Worm (Caenorhabditis elegans): ENCODE results near the gene C23H4.8.

C23H4.8 gene

ce11 chrX:12205478-12206059, 11.5 kb upstream of the C23H4.8 start (continued):
- TF ChIP-seq F44E2.7 (GFP tag; IDR thresholded peaks at IDR 0.05) (no peak), R02D3.7 (tag; optimal IDR thresholded peaks at IDR 0.05) (no peak), spr-1 (tag; optimal IDR thresholded peaks at IDR 0.05) (no peak), skn-1 (tag; optimal IDR thresholded peaks at IDR 0.05) (no peak), aha-1 (tag) (peak; percentile 94), Y75B8A.6 (GFP tag; IDR thresholded peaks at IDR 0.05) (no peak)

- no peak for TF ChIP-seq hlh-11 (tag; optimal IDR thresholded peaks at IDR 0.05)
- no peak for TF ChIP-seq dmd-9 (GFP tag; IDR thresholded peaks at IDR 0.05)
- no peak for TF ChIP-seq D1046.2 (GFP tag; IDR thresholded peaks at IDR 0.05)
- TF ChIP-seq unc-62 (GFP tag; optimal IDR thresholded peaks at IDR 0.05 in 1 of 2): peak in 1 of 2 experiments; percentile 90
- TF ChIP-seq unc-62 (tag; optimal IDR thresholded peaks at IDR 0.05): no peak
- TF ChIP-seq madf-5 (GFP tag; IDR thresholded peaks at IDR 0.05): no peak
- peak; percentile 10 for TF ChIP-seq rbr-2 (tag; optimal IDR thresholded peaks at IDR 0.05)
- TF ChIP-seq F37D6.2 (tag; optimal IDR thresholded peaks at IDR 0.05): no peak
Measured at ce11 chrX:12207078-12207477, 10.0 kb upstream of the C23H4.8 start.

- no peak for TF ChIP-seq hmg-1.1 (GFP tag; IDR thresholded peaks at IDR 0.05)
- TF ChIP-seq fos-1 (tag; optimal IDR thresholded peaks at IDR 0.05): no peak
- TF ChIP-seq lin-13 (GFP tag; optimal IDR thresholded peaks at IDR 0.05): no peak
- TF ChIP-seq mep-1 (tag; optimal IDR thresholded peaks at IDR 0.05): peak; percentile 40
- TF ChIP-seq lin-39 (tag; optimal IDR thresholded peaks at IDR 0.05): peak; percentile 24
- TF ChIP-seq tra-1 (GFP tag; IDR thresholded peaks at IDR 0.05): 0 out of 2 replicates have a peak, but pooled peaks have one; percentile 28
- TF ChIP-seq madf-9 (GFP tag; conservative IDR thresholded peaks at IDR 0.05): no peak
- peak; percentile 45 for TF ChIP-seq dve-1 (tag; optimal IDR thresholded peaks at IDR 0.05; ENCODE audit: insufficient read depth)
- no peak for TF ChIP-seq daf-19 (GFP tag; conservative IDR thresholded peaks at IDR 0.05)
- peak; percentile 51 for TF ChIP-seq dmd-6 (GFP tag; IDR thresholded peaks at IDR 0.05)
- no peak for TF ChIP-seq T20F7.1 (GFP tag; optimal IDR thresholded peaks at IDR 0.05)
- TF ChIP-seq R02D3.7 (tag; optimal IDR thresholded peaks at IDR 0.05): no peak
- TF ChIP-seq ceh-28 (tag; optimal IDR thresholded peaks at IDR 0.05): no peak
- peak in 1 of 2 experiments; percentile 10 for TF ChIP-seq lsy-2 (tag; optimal IDR thresholded peaks at IDR 0.05)
- TF ChIP-seq aha-1 (tag): peak; percentile 73
- TF ChIP-seq unc-39 (tag; optimal IDR thresholded peaks at IDR 0.05): no peak
- TF ChIP-seq daf-16 (GFP tag; optimal IDR thresholded peaks at IDR 0.05): no peak
- TF ChIP-seq daf-16 (tag; optimal IDR thresholded peaks at IDR 0.05): peak; percentile 65
- TF ChIP-seq nhr-28 (tag; optimal IDR thresholded peaks at IDR 0.05): peak; percentile 59
- peak in 1 of 2 experiments; percentile 97 for TF ChIP-seq unc-62 (GFP tag; optimal IDR thresholded peaks at IDR 0.05 in 1 of 2)
- TF ChIP-seq unc-62 (tag; optimal IDR thresholded peaks at IDR 0.05): no peak
- TF ChIP-seq nhr-6 (tag; optimal IDR thresholded peaks at IDR 0.05): no peak
- TF ChIP-seq nhr-76 (tag; optimal IDR thresholded peaks at IDR 0.05): no peak
- TF ChIP-seq pqm-1 (tag; optimal IDR thresholded peaks at IDR 0.05): peak; percentile 33
- no peak for TF ChIP-seq sdz-12 (GFP tag; optimal IDR thresholded peaks at IDR 0.05)
Measured at ce11 chrX:12210145-12211032, 6.7 kb upstream of the C23H4.8 start.

ce11 chrX:12212801-12213200, 4.2 kb upstream of the C23H4.8 start, which contains the start of gene cab-1:
cab-1 (minus strand) TSS chrX:12212901.
- TF ChIP-seq ceh-32 (tag; optimal IDR thresholded peaks at IDR 0.05; ENCODE audit: poor library complexity) (no peak), unc-62 (GFP tag; optimal IDR thresholded peaks at IDR 0.05 in 1 of 2) (peak in 1 of 2 experiments; percentile 86), unc-62 (tag; optimal IDR thresholded peaks at IDR 0.05) (no peak)
